Worm (Caenorhabditis elegans) whole organism, L2 larva: ENCODE measurements around the gene kxd-1.

ENCODE experiments used
- C34F6.9 ChIP-seq: fragments of 150-350 bp; optimal IDR thresholded peaks from 2 replicates; lab custom pipeline; 2014; ENCODE audit warnings: missing biosample characterization, missing genetic modification characterization
- blmp-1 ChIP-seq: sonication (generic microtip); optimal IDR thresholded peaks from 2 replicates; lab custom pipeline; 2017; ENCODE audit warnings: missing genetic modification characterization, mild to moderate bottlenecking, missing compliant biosample characterization, antibody characterized with exemption, moderate library complexity; ENCODE audit not compliant: insufficient read depth
- elt-3 ChIP-seq: sonication (generic microtip); optimal IDR thresholded peaks from 2 replicates; lab custom pipeline; 2017; ENCODE audit warnings: missing biosample characterization, missing genetic modification characterization
- gmeb-1 ChIP-seq: fragments of 150-350 bp; optimal IDR thresholded peaks from 2 replicates; lab custom pipeline; 2014; ENCODE audit warnings: missing biosample characterization, missing genetic modification characterization
- lin-39 ChIP-seq: fragments of 150-350 bp; optimal IDR thresholded peaks from 2 replicates; lab custom pipeline; 2014; ENCODE audit warnings: missing biosample characterization, missing genetic modification reagents, missing genetic modification characterization
- nhr-12 ChIP-seq: fragments of 150-350 bp; optimal IDR thresholded peaks from 2 replicates; lab custom pipeline; 2014; ENCODE audit warnings: missing biosample characterization, missing genetic modification characterization
- nhr-129 ChIP-seq: fragments of 150-350 bp; optimal IDR thresholded peaks from 2 replicates; lab custom pipeline; 2014; ENCODE audit warnings: missing biosample characterization, missing genetic modification characterization
- nhr-77 ChIP-seq: fragments of 150-350 bp; optimal IDR thresholded peaks from 2 replicates; lab custom pipeline; 2014; ENCODE audit warnings: missing biosample characterization, missing genetic modification characterization
- skn-1 ChIP-seq: sonication (generic microtip); optimal IDR thresholded peaks from 2 replicates; lab custom pipeline; 2017; ENCODE audit warnings: missing biosample characterization, missing genetic modification characterization
- snpc-4 ChIP-seq: fragments of 150-350 bp; optimal IDR thresholded peaks from 2 replicates; lab custom pipeline; 2014; ENCODE audit warnings: missing biosample characterization, missing genetic modification characterization
- unc-62 ChIP-seq: fragments of 150-350 bp; optimal IDR thresholded peaks from 2 replicates; lab custom pipeline; 2014; ENCODE audit warnings: missing biosample characterization, missing genetic modification reagents, missing genetic modification characterization
- ztf-4 ChIP-seq: fragments of 150-350 bp; optimal IDR thresholded peaks from 2 replicates; lab custom pipeline; 2014; ENCODE audit warnings: missing biosample characterization, missing genetic modification characterization

DNA sequence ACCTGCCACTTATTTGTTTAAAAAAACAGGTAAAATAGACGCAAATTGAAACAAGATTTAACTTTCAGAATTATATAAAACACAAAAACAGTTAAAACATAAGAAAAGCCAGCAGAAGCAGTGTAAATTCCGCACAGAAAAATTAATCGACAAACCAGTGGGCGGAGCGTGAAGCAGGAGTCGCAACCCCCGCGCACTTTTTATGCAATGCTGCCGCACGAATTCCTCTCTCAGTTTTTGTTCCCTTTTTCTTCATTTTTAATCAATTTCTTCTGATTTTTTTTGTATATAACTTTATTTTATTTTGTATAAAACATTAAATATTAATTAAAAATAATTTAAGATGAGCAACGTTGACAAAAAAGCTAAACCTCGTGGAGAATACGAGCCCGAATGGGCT, 9.6 kb downstream of the kxd-1 start, which contains the start of the genes gei-6 and krr-1:
- no peak for TF ChIP-seq unc-62 (GFP tag; lab: Kevin White, UChicago)
- TF ChIP-seq nhr-12 (tag; lab: Kevin White, UChicago) = no peak
- TF ChIP-seq snpc-4 = no peak
- TF ChIP-seq lin-39 = no peak
- TF ChIP-seq blmp-1 (tag; lab: Kevin White, UChicago) = no peak
- peak; percentile 75 for TF ChIP-seq gmeb-1 (tag; lab: Kevin White, UChicago)
- no peak for TF ChIP-seq nhr-77 (tag; lab: Kevin White, UChicago)
- TF ChIP-seq C34F6.9 (tag; lab: Kevin White, UChicago) = peak; percentile 29
- TF ChIP-seq nhr-129 (tag; lab: Kevin White, UChicago) = peak; percentile 16
- TF ChIP-seq ztf-4 (tag; lab: Kevin White, UChicago) = no peak
- TF ChIP-seq elt-3 (tag; lab: Kevin White, UChicago) = no peak
- no peak for TF ChIP-seq skn-1 (tag; lab: Kevin White, UChicago)
